Worm (Caenorhabditis elegans): ENCODE data around the gene dmd-9.

Gene dmd-9

DNA sequence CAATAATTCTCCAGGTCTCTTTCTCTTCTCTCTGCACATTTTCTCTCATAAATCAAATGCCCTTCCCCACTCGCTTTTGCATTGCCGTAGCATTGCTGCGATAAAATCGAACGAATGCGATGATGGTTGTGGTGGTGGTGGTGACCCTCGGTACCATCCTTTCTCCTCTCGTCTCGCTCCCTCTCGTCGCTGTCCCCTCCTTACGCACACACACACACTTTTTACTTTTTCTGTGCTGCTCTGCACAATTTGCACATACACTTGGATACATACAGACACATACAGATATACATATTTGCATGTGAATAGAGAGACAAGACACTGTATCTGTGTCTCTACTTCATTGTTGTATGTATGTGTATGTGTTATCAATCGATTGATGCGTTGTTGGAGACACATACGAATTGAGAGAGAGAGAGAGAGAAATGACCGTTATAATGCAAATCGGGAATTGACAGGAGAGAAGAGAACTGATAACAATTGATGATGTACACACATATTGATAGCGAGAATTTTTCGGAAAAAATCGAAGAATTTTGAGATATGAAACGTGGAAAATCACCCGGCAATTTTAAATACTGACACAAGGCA lies 26.7 kb downstream of the dmd-9 start:
- TF ChIP-seq nhr-23 (tag; optimal IDR thresholded peaks at IDR 0.05) (no peak), ztf-1 (GFP tag; conservative IDR thresholded peaks at IDR 0.05) (no peak), aly-2 (tag; optimal IDR thresholded peaks at IDR 0.05) (no peak), nhr-11 (tag; optimal IDR thresholded peaks at IDR 0.05) (no peak), sma-9 (GFP tag; optimal IDR thresholded peaks at IDR 0.05) (peak; percentile 22), sma-9 (tag; optimal IDR thresholded peaks at IDR 0.05) (no peak), alr-1 (tag; optimal IDR thresholded peaks at IDR 0.05) (no peak), elt-1 (tag; optimal IDR thresholded peaks at IDR 0.05) (no peak), ama-1 (optimal IDR thresholded peaks at IDR 0.05) (no peak), elt-3 (tag; optimal IDR thresholded peaks at IDR 0.05) (no peak), mab-5 (tag; optimal IDR thresholded peaks at IDR 0.05) (peak; percentile 65), nhr-77 (tag; optimal IDR thresholded peaks at IDR 0.05) (no peak), unc-39 (tag; optimal IDR thresholded peaks at IDR 0.05) (no peak), snpc-4 (tag; optimal IDR thresholded peaks at IDR 0.05) (no peak), ztf-4 (tag; optimal IDR thresholded peaks at IDR 0.05) (no peak), blmp-1 (tag; optimal IDR thresholded peaks at IDR 0.05; ENCODE audit: insufficient read depth) (peak; percentile 1), unc-55 (GFP tag; optimal IDR thresholded peaks at IDR 0.05) (no peak), peb-1 (tag; optimal IDR thresholded peaks at IDR 0.05) (no peak), lin-39 (tag; optimal IDR thresholded peaks at IDR 0.05) (no peak), nhr-25 (tag; optimal IDR thresholded peaks at IDR 0.05) (peak; percentile 25), lsy-2 (tag; optimal IDR thresholded peaks at IDR 0.05) (peak in 1 of 2 experiments; percentile 52), fos-1 (tag; optimal IDR thresholded peaks at IDR 0.05) (peak; percentile 96), unc-62 (GFP tag; optimal IDR thresholded peaks at IDR 0.05) (no peak), nhr-6 (tag; optimal IDR thresholded peaks at IDR 0.05) (no peak), nhr-129 (tag; optimal IDR thresholded peaks at IDR 0.05) (peak; percentile 75), sma-3 (GFP tag; optimal IDR thresholded peaks at IDR 0.05) (peak; percentile 76), sem-4 (tag; optimal IDR thresholded peaks at IDR 0.05) (no peak), skn-1 (tag; optimal IDR thresholded peaks at IDR 0.05) (no peak), nhr-237 (tag; optimal IDR thresholded peaks at IDR 0.05) (no peak), nhr-21 (tag; optimal IDR thresholded peaks at IDR 0.05) (peak; percentile 41), crh-2 (tag; optimal IDR thresholded peaks at IDR 0.05) (peak; percentile 84), F13H6.1 (tag; optimal IDR thresholded peaks at IDR 0.05) (peak; percentile 85), lin-11 (tag; optimal IDR thresholded peaks at IDR 0.05) (no peak), ceh-82 (tag; optimal IDR thresholded peaks at IDR 0.05) (no peak), C34F6.9 (tag; optimal IDR thresholded peaks at IDR 0.05) (peak; percentile 7), nhr-10 (tag; optimal IDR thresholded peaks at IDR 0.05) (no peak), R02D3.7 (tag; optimal IDR thresholded peaks at IDR 0.05) (no peak), mbf-1 (tag; optimal IDR thresholded peaks at IDR 0.05) (no peak), zag-1 (tag; optimal IDR thresholded peaks at IDR 0.05) (no peak), gmeb-1 (tag; optimal IDR thresholded peaks at IDR 0.05) (peak; percentile 65), ceh-16 (tag; optimal IDR thresholded peaks at IDR 0.05) (peak; percentile 2), lin-13 (GFP tag; optimal IDR thresholded peaks at IDR 0.05) (peak; percentile 36), ztf-11 (tag; optimal IDR thresholded peaks at IDR 0.05) (no peak), Y55F3AM.14 (GFP tag; optimal IDR thresholded peaks at IDR 0.05) (no peak), nhr-12 (tag; optimal IDR thresholded peaks at IDR 0.05) (no peak), dmd-4 (tag; optimal IDR thresholded peaks at IDR 0.05) (no peak), ZK546.5 (tag; optimal IDR thresholded peaks at IDR 0.05) (no peak), egl-27 (tag; optimal IDR thresholded peaks at IDR 0.05) (no peak), mdl-1 (tag; optimal IDR thresholded peaks at IDR 0.05) (no peak)

All from whole organism, L2 larva.